Fruit fly (Drosophila melanogaster): ENCODE results near the gene KLHL18.

The KLHL18 gene

DNA sequence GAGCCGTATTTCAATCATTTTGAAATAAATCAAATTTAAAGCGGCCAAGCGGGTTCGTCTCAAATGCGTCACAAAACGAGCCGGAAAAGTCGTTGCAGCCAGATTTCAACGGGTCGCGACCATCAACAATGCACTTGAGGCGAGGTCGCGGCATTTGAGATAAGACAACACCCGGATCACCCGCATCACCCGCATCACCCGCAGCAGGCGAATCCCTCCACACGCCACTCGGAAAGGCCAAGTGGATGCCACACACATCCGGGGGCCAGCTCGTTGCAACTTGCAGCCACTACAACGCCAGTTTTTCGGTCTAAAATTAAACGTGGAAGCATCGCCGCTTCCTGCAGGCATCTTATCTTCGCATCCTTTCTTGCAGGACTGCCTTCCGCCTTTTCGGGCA is 3.8 kb downstream of the KLHL18 start:
- 0 out of 3 replicates have a peak, but pooled peaks have one; percentile 56 for TF ChIP-seq CG2199 (GFP tag; IDR thresholded peaks at IDR 0.05)
- TF ChIP-seq gfzf (GFP tag; optimal IDR thresholded peaks at IDR 0.05): no peak
- peak; percentile 87 for TF ChIP-seq gcm (GFP tag; optimal IDR thresholded peaks at IDR 0.05)
- no peak for TF ChIP-seq knrl (GFP tag; IDR thresholded peaks at IDR 0.05; ENCODE audit: partially characterized antibody)
- TF ChIP-seq crol (GFP tag; IDR thresholded peaks at IDR 0.05): peak; percentile 45
- TF ChIP-seq fd3F (GFP tag; optimal IDR thresholded peaks at IDR 0.05): no peak
- 0 out of 2 replicates have a peak, but pooled peaks have one; percentile 12 for TF ChIP-seq bowl (GFP tag; IDR thresholded peaks at IDR 0.05)
- TF ChIP-seq CHES-1-like (GFP tag; optimal IDR thresholded peaks at IDR 0.05): no peak
- no peak for TF ChIP-seq tgo (GFP tag; IDR thresholded peaks at IDR 0.05)
- no peak for TF ChIP-seq Scr (GFP tag; IDR thresholded peaks at IDR 0.05; ENCODE audit: partially characterized antibody)
- TF ChIP-seq mam (GFP tag; optimal IDR thresholded peaks at IDR 0.05): no peak
- 0 out of 3 replicates have a peak, but pooled peaks have one; percentile 25 for TF ChIP-seq CG11456 (GFP tag; IDR thresholded peaks at IDR 0.05)

DNA sequence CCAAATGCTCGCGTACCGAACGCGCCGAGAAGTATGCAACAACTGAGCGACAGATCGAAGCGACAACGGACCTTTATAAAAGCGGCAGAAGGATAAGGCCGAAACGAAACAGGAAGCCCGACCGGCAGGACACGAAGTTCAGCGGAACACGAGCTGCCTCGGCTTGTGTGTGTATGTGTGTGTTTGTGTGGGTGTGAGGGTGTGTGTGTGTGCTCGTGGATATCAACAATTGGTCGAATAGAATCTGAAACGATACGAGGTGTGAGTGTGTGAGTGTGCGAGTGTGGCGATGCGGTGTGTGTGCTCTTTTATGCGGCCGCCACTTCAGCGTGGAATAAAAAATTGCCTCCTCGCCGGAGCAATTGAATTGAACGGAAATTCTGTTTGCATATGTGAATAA is 4.8 kb downstream of the KLHL18 start, which contains the start of gene Tk:
Tk (minus strand) TSS at position 57 of the 400 bp plus-strand sequence.
- peak; percentile 94 for TF ChIP-seq Nf-YC (tag; optimal IDR thresholded peaks at IDR 0.05)
- TF ChIP-seq CG11504 (tag; optimal IDR thresholded peaks at IDR 0.05): peak; percentile 25
- TF ChIP-seq Deaf1 (tag; optimal IDR thresholded peaks at IDR 0.05): peak; percentile 96
- TF ChIP-seq Blimp-1 (GFP tag; optimal IDR thresholded peaks at IDR 0.05): peak; percentile 4
- TF ChIP-seq cg (GFP tag; optimal IDR thresholded peaks at IDR 0.05): peak; percentile 63
- TF ChIP-seq D (optimal IDR thresholded peaks at IDR 0.05): peak; percentile 27
- no peak for TF ChIP-seq D (GFP tag; optimal IDR thresholded peaks at IDR 0.05)
- no peak for TF ChIP-seq CTCF (GFP tag; optimal IDR thresholded peaks at IDR 0.05)
- TF ChIP-seq trem (tag; optimal IDR thresholded peaks at IDR 0.05): no peak
- peak; percentile 51 for TF ChIP-seq scrt (GFP tag; optimal IDR thresholded peaks at IDR 0.05)
- no peak for TF ChIP-seq CG9609 (GFP tag; optimal IDR thresholded peaks at IDR 0.05)
- no peak for TF ChIP-seq HmgZ (tag; optimal IDR thresholded peaks at IDR 0.05)
- TF ChIP-seq kay (GFP tag; optimal IDR thresholded peaks at IDR 0.05): no peak
- no peak for TF ChIP-seq tup (GFP tag; optimal IDR thresholded peaks at IDR 0.05)
- peak; percentile 79 for TF ChIP-seq Nf-YB (GFP tag; optimal IDR thresholded peaks at IDR 0.05)

DNA sequence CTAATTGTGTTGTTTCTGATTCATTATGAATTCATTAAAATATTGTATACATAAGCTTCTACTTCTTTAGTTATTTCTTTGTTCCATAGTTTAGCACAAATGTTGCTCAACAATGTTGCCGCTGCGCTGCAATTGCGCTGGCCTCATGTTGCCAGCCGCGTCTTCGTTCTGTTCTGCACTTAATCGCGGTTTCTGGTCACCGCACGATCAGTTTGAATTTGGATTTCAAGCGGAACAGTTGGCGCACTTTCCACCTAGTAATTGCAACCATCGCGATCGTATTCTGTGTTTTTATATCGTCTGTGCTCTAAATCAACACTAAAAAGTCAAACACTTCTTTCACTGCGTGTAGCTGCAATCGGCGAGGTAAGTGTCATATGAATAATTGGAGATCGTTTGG is 11.2 kb downstream of the KLHL18 start, which contains the start of gene Ect3:
Ect3 (plus strand) TSS at position 205 of the 400 bp plus-strand sequence.
- TF ChIP-seq Deaf1 (tag; optimal IDR thresholded peaks at IDR 0.05): peak; percentile 32
- no peak for TF ChIP-seq CG4854 (GFP tag; optimal IDR thresholded peaks at IDR 0.05)
- TF ChIP-seq Myb (GFP tag; optimal IDR thresholded peaks at IDR 0.05): no peak
- TF ChIP-seq CG2199 (GFP tag; IDR thresholded peaks at IDR 0.05): peak; percentile 80; the same call in 2 of the 3 replicates
- no peak for TF ChIP-seq corto (GFP tag; optimal IDR thresholded peaks at IDR 0.05)
- TF ChIP-seq CG11504 (tag; optimal IDR thresholded peaks at IDR 0.05): peak; percentile 99
- TF ChIP-seq zen (tag; optimal IDR thresholded peaks at IDR 0.05): peak; percentile 5
- no peak for TF ChIP-seq pzg (GFP tag; optimal IDR thresholded peaks at IDR 0.05)

DNA sequence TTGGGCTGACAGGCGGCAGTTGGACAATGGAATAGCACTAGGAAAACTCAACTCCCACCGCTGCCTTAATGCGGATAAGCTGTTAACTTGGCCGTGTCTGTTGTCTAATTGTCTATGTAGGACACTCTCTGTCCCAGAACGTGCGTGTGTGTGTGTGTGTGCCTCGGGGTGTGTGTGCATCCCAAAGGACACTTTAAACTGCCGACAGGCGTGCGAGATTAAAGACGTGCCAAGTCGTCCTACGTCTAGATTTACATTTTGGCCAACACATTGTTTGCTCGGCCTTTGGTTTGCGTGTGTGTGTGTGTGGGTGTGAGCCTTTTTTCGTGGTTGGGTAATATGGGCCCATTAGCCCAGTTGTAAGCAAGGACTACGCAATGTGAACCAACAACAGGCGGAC is 12.1 kb downstream of the KLHL18 start:
- TF ChIP-seq D (optimal IDR thresholded peaks at IDR 0.05) (peak; percentile 8), D (GFP tag; optimal IDR thresholded peaks at IDR 0.05) (no peak), Sry-δ (GFP tag; optimal IDR thresholded peaks at IDR 0.05) (no peak), Med (GFP tag) (peak; percentile 56), CG9215 (GFP tag; IDR thresholded peaks at IDR 0.05) (no peak), zen (tag; optimal IDR thresholded peaks at IDR 0.05) (peak; percentile 74), sima (GFP tag; optimal IDR thresholded peaks at IDR 0.05) (no peak), tll (GFP tag; optimal IDR thresholded peaks at IDR 0.05) (peak in 1 of 2 experiments; percentile 68)
